Worm (Caenorhabditis elegans) whole organism, young adult: ENCODE measurements around the gene Y82E9BR.20.
A peak's percentile ranks its signal among the peaks of the same experiment; 100 is the strongest.

Source experiments
- B0035.1 ChIP-seq: sonication (generic microtip); optimal IDR thresholded peaks from 2 replicates; lab custom pipeline; 2016; ENCODE audit warnings: missing genetic modification characterization, mild to moderate bottlenecking, missing compliant biosample characterization, missing genotype, missing genetic modification reagents
- C06A6.2 ChIP-seq: fragments of 200-800 bp; sonication (Bioruptor generic); conservative IDR thresholded peaks from 2 replicates; pipeline ENCODE4 v1.3.6; 2022; ENCODE audit warnings: missing genetic modification characterization, missing compliant biosample characterization
- F23B12.7 ChIP-seq: sonication (generic microtip); optimal IDR thresholded peaks from 2 replicates; lab custom pipeline; 2017; ENCODE audit warnings: missing genetic modification characterization, mild to moderate bottlenecking, missing compliant biosample characterization, antibody characterized with exemption, moderate library complexity; ENCODE audit not compliant: insufficient read depth
- F49E8.2 ChIP-seq: sonication (generic microtip); optimal IDR thresholded peaks from 3 replicates; lab custom pipeline; 2017; ENCODE audit warnings: missing genetic modification characterization, mild to moderate bottlenecking, missing compliant biosample characterization, antibody characterized with exemption, moderate library complexity; ENCODE audit not compliant: insufficient read depth
- F55B11.4 ChIP-seq: sonication (generic microtip); optimal IDR thresholded peaks from 2 replicates; lab custom pipeline; 2016; ENCODE audit warnings: missing compliant biosample characterization, missing genetic modification characterization, borderline replicate concordance; ENCODE audit not compliant: insufficient read depth
- K11D2.4 ChIP-seq: fragments of 200-800 bp; sonication (Bioruptor generic); IDR thresholded peaks from 2 replicates; pipeline ENCODE4 v1.3.6; 2022; ENCODE audit warnings: missing genetic modification reagents, missing genetic modification characterization, missing compliant biosample characterization
- Y67H2A.10 ChIP-seq: fragments of 200-800 bp; sonication (Bioruptor generic); conservative IDR thresholded peaks from 2 replicates; pipeline ENCODE4 v1.3.6; 2022; ENCODE audit warnings: missing genetic modification reagents, missing genetic modification characterization, missing compliant biosample characterization
- Y95B8A.8 ChIP-seq: fragments of 200-800 bp; sonication (Bioruptor generic); IDR thresholded peaks from 2 replicates; pipeline ENCODE4 v1.3.6; 2022; ENCODE audit warnings: missing genetic modification reagents, missing genetic modification characterization, missing compliant biosample characterization
- ama-1 ChIP-seq, 3 experiments: fragments of 150-350 bp in 1 of 3; sonication (generic microtip) in 2 of 3; optimal IDR thresholded peaks; 2 replicates each; lab custom pipeline; 2014 to 2018; ENCODE audit warnings: missing biosample characterization in 2 of 3, missing genetic modification characterization in 2 of 3, missing genetic modification reagents in 2 of 3
- attf-6 ChIP-seq: fragments of 200-800 bp; sonication (Bioruptor generic); IDR thresholded peaks from 2 replicates; pipeline ENCODE4 v1.3.6; 2022; ENCODE audit warnings: missing genetic modification reagents, missing genetic modification characterization, missing compliant biosample characterization
- dox-1 ChIP-seq: fragments of 200-800 bp; sonication (Bioruptor generic); IDR thresholded peaks from 2 replicates; pipeline ENCODE4 v1.3.6; 2022; ENCODE audit warnings: missing genetic modification reagents, missing genetic modification characterization, missing compliant biosample characterization
- egl-44 ChIP-seq: fragments of 200-800 bp; sonication (Bioruptor generic); IDR thresholded peaks from 2 replicates; pipeline ENCODE4 v1.3.6; 2022; ENCODE audit warnings: missing genetic modification reagents, missing genetic modification characterization, missing compliant biosample characterization
- hlh-26 ChIP-seq: fragments of 200-800 bp; sonication (Bioruptor generic); conservative IDR thresholded peaks from 2 replicates; pipeline ENCODE4 v1.3.6; 2022; ENCODE audit warnings: missing genetic modification reagents, missing genetic modification characterization, missing compliant biosample characterization
- hsf-1 ChIP-seq: fragments of 200-800 bp; sonication (Bioruptor generic); IDR thresholded peaks from 2 replicates; pipeline ENCODE4 v1.3.6; 2022; ENCODE audit warnings: missing genetic modification reagents, missing genetic modification characterization, missing compliant biosample characterization
- let-526 ChIP-seq: fragments of 200-800 bp; sonication (Bioruptor generic); IDR thresholded peaks from 2 replicates; pipeline ENCODE4 v1.3.6; 2022; ENCODE audit warnings: missing genetic modification reagents, missing genetic modification characterization, missing compliant biosample characterization
- let-607 ChIP-seq, 2 experiments: fragments of 200-800 bp in 1 of 2; sonication (Bioruptor generic) in 1 of 2; sonication (generic microtip) in 1 of 2; optimal IDR thresholded peaks; 2 replicates each; lab custom pipeline; 2016 to 2018; ENCODE audit warnings: mild to moderate bottlenecking in 2 of 2, missing compliant biosample characterization in 2 of 2, missing genetic modification characterization in 2 of 2, moderate library complexity in 2 of 2, missing genotype in 1 of 2
- lin-35 ChIP-seq, 3 experiments: fragments of 150-350 bp in 2 of 3; sonication (generic microtip) in 1 of 3; optimal IDR thresholded peaks; 2 replicates each; lab custom pipeline; 2014 to 2018; ENCODE audit warnings: missing biosample characterization in 3 of 3, missing genetic modification characterization in 3 of 3, missing genetic modification reagents in 3 of 3
- lin-54 ChIP-seq: fragments of 200-800 bp; sonication (Bioruptor generic); optimal IDR thresholded peaks from 2 replicates; lab custom pipeline; 2018; ENCODE audit warnings: mild to moderate bottlenecking, missing genetic modification characterization, missing compliant biosample characterization
- madf-8 ChIP-seq: fragments of 200-800 bp; sonication (Bioruptor generic); conservative IDR thresholded peaks from 2 replicates; pipeline ENCODE4 v1.3.6; 2022; ENCODE audit warnings: missing genetic modification reagents, missing genetic modification characterization, missing compliant biosample characterization
- mcd-1 ChIP-seq: fragments of 200-800 bp; sonication (Bioruptor generic); IDR thresholded peaks from 2 replicates; pipeline ENCODE4 v1.3.6; 2022; ENCODE audit warnings: missing genetic modification reagents, missing genetic modification characterization, missing compliant biosample characterization
- mes-4 ChIP-seq: sonication (generic microtip); optimal IDR thresholded peaks from 2 replicates; lab custom pipeline; 2016; ENCODE audit warnings: missing genotype, missing genetic modification characterization, missing compliant biosample characterization
- nfya-2 ChIP-seq: fragments of 200-800 bp; sonication (Bioruptor generic); IDR thresholded peaks from 2 replicates; pipeline ENCODE4 v1.3.6; 2022; ENCODE audit warnings: missing genetic modification reagents, missing genetic modification characterization, missing compliant biosample characterization
- nhr-120 ChIP-seq: fragments of 200-800 bp; sonication (Bioruptor generic); IDR thresholded peaks from 2 replicates; pipeline ENCODE4 v1.3.6; 2022; ENCODE audit warnings: missing genetic modification characterization, missing compliant biosample characterization
- nhr-27 ChIP-seq: fragments of 200-800 bp; sonication (Bioruptor generic); optimal IDR thresholded peaks from 2 replicates; lab custom pipeline; 2018; ENCODE audit warnings: mild to moderate bottlenecking, missing genetic modification characterization, moderate library complexity, missing compliant biosample characterization
- nhr-80 ChIP-seq: sonication (generic microtip); optimal IDR thresholded peaks from 2 replicates; lab custom pipeline; 2016; ENCODE audit warnings: missing genetic modification characterization, missing compliant biosample characterization
- pbrm-1 ChIP-seq: fragments of 200-800 bp; sonication (Bioruptor generic); IDR thresholded peaks from 2 replicates; pipeline ENCODE4 v1.3.6; 2022; ENCODE audit warnings: missing genetic modification reagents, missing genetic modification characterization, missing compliant biosample characterization
- pha-4 ChIP-seq: fragments of 150-350 bp; sonication (generic microtip); optimal IDR thresholded peaks from 2 replicates; lab custom pipeline; 2014; ENCODE audit warnings: missing biosample characterization, missing genetic modification reagents, missing genetic modification characterization
- repo-1 ChIP-seq: sonication (generic microtip); optimal IDR thresholded peaks from 2 replicates; lab custom pipeline; 2017; ENCODE audit warnings: mild to moderate bottlenecking, missing genetic modification characterization, missing compliant biosample characterization
- snpc-3.4 ChIP-seq: sonication (generic microtip); optimal IDR thresholded peaks from 2 replicates; lab custom pipeline; 2017; ENCODE audit warnings: missing genetic modification characterization, mild to moderate bottlenecking, missing compliant biosample characterization, antibody characterized with exemption, moderate library complexity, missing genotype, missing genetic modification reagents
- somi-1 ChIP-seq: fragments of 200-800 bp; sonication (Bioruptor generic); optimal IDR thresholded peaks from 2 replicates; lab custom pipeline; 2018; ENCODE audit warnings: mild to moderate bottlenecking, missing genetic modification characterization, missing compliant biosample characterization
- xnd-1 ChIP-seq: sonication (generic microtip); optimal IDR thresholded peaks from 2 replicates; lab custom pipeline; 2016; ENCODE audit warnings: missing genotype, missing genetic modification reagents, missing genetic modification characterization, missing compliant biosample characterization
- ztf-26 ChIP-seq: sonication (generic microtip); optimal IDR thresholded peaks from 2 replicates; lab custom pipeline; 2017; ENCODE audit warnings: missing genetic modification characterization, missing compliant biosample characterization

Gene Y82E9BR.20

ce11 chrIII:1395355-1395754, 21.1 kb downstream of the Y82E9BR.20 start:
- TF ChIP-seq nhr-80 (tag; lab: Kevin White, UChicago) = peak; percentile 67
- TF ChIP-seq ztf-26 (tag; lab: Kevin White, UChicago) = no peak

- TF ChIP-seq Y67H2A.10 (GFP tag; lab: Robert Waterston, UW) (no peak), nhr-80 (tag; lab: Kevin White, UChicago) (peak; percentile 38)
Observed at ce11 chrIII:1398183-1398582, 24.0 kb downstream of the Y82E9BR.20 start.

DNA sequence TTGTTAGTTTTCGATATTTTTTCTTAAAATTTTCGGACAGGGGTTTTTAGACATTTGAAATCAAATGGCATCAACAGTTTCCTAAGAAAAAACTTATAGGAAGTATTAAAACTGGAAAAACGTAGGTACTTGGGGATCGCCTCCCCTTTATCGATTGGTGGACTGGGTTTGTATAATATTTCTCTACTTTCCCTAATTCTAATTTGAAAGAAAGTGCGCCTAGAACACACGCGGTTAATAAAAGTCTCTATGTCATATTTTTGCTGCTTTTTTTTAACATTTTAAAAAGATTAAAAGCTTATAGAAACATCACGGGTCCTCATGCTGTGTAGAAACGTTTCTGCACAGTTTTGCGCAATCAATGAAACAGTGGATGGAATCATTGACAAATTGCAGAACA, 25.5 kb downstream of the Y82E9BR.20 start, which contains the start of gene pals-16:
pals-16 (plus strand) TSS at position 301 of the 400 bp plus-strand sequence.
- no peak for TF ChIP-seq pha-4 (tag; lab: Kevin White, UChicago)
- TF ChIP-seq lin-54 (GFP tag; lab: Kevin White, UChicago) = no peak
- no peak for TF ChIP-seq pbrm-1 (GFP tag; lab: Robert Waterston, UW)
- TF ChIP-seq F23B12.7 (tag; lab: Kevin White, UChicago) = no peak
- no peak for TF ChIP-seq egl-44 (GFP tag; lab: Robert Waterston, UW)
- no peak for TF ChIP-seq let-526 (GFP tag; lab: Robert Waterston, UW)
- no peak for TF ChIP-seq let-607 (tag; optimal IDR thresholded peaks at IDR 0.05; lab: Kevin White, UChicago)
- TF ChIP-seq madf-8 (GFP tag; lab: Robert Waterston, UW) = no peak
- no peak for TF ChIP-seq Y95B8A.8 (GFP tag; lab: Robert Waterston, UW)
- TF ChIP-seq xnd-1 (tag; lab: Kevin White, UChicago) = no peak
- no peak for TF ChIP-seq somi-1 (GFP tag; lab: Kevin White, UChicago)
- TF ChIP-seq mcd-1 (GFP tag; lab: Robert Waterston, UW) = no peak
- TF ChIP-seq K11D2.4 = no peak
- no peak for TF ChIP-seq nhr-120 (GFP tag; lab: Robert Waterston, UW)
- no peak for TF ChIP-seq attf-6 (GFP tag; lab: Robert Waterston, UW)
- TF ChIP-seq dox-1 = no peak
- TF ChIP-seq nfya-2 (GFP tag; lab: Robert Waterston, UW) = no peak
- no peak for TF ChIP-seq hlh-26 (GFP tag; lab: Robert Waterston, UW)
- no peak for TF ChIP-seq hsf-1 (GFP tag; lab: Robert Waterston, UW)

- TF ChIP-seq lin-35 (GFP tag; optimal IDR thresholded peaks at IDR 0.05; lab: Kevin White, UChicago) = no peak
- TF ChIP-seq snpc-3.4 (tag; lab: Kevin White, UChicago) = no peak
- TF ChIP-seq F23B12.7 (tag; lab: Kevin White, UChicago) = no peak
- TF ChIP-seq mes-4 (tag; lab: Kevin White, UChicago) = no peak
- TF ChIP-seq C06A6.2 (GFP tag; lab: Robert Waterston, UW) = no peak
- peak; percentile 69 for TF ChIP-seq nhr-80 (tag; lab: Kevin White, UChicago)
- TF ChIP-seq ama-1 (optimal IDR thresholded peaks at IDR 0.05; lab: Kevin White, UChicago) = no peak
- no peak for TF ChIP-seq ama-1 (GFP tag; optimal IDR thresholded peaks at IDR 0.05; lab: Kevin White, UChicago)
Observed at ce11 chrIII:1401497-1401990, 27.3 kb downstream of the Y82E9BR.20 start, which contains the start of gene pals-19. TSS of gene pals-19 (plus strand) at chrIII:1401940.

DNA sequence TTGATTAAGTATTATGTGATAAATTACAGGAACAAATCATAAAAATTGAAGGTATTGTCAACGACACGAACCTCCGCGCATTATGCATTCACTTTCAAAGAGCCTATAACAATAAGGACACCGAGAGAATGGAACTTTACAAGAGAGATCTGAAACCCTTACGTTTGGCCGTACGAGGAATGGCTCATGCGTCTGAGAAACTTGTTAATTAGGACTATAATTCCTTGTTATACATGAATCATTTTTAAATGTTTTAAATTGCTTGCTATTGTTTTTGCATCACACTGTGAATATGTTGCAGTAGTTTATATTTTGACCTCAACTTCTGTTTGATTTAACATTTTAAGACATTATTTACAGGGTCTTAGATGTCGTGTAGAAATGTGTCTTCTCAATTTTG, 28.9 kb downstream of the Y82E9BR.20 start, which contains the start of gene pals-18:
pals-18 (plus strand) TSS at position 301 of the 400 bp plus-strand sequence.
- no peak for TF ChIP-seq repo-1 (tag; lab: Kevin White, UChicago)
- no peak for TF ChIP-seq F49E8.2
- TF ChIP-seq ztf-26 (tag; lab: Kevin White, UChicago) = no peak
- no peak for TF ChIP-seq Y95B8A.8 (GFP tag; lab: Robert Waterston, UW)
- TF ChIP-seq F55B11.4 (tag; lab: Kevin White, UChicago) = no peak
- no peak for TF ChIP-seq B0035.1 (tag; lab: Kevin White, UChicago)
- no peak for TF ChIP-seq nhr-27 (tag; lab: Kevin White, UChicago)
